Fruit fly (Drosophila melanogaster): ENCODE measurements around the gene CG12320.

The CG12320 gene

dm6 chr3R:18296737-18297136 lies 44.2 kb upstream of the CG12320 start:
- TF ChIP-seq CG4496 (GFP tag; IDR thresholded peaks at IDR 0.05) (no peak), rn (GFP tag; IDR thresholded peaks at IDR 0.05) (no peak), CG32121 (GFP tag; IDR thresholded peaks at IDR 0.05) (0 out of 2 replicates have a peak, but pooled peaks have one; percentile 14)

- no peak for TF ChIP-seq Ets98B (GFP tag; IDR thresholded peaks at IDR 0.05)
- no peak for TF ChIP-seq CG15710 (tag; optimal IDR thresholded peaks at IDR 0.05)
- no peak for TF ChIP-seq CG13204 (GFP tag; optimal IDR thresholded peaks at IDR 0.05)
- TF ChIP-seq Pif1B (GFP tag; optimal IDR thresholded peaks at IDR 0.05), result no peak
- no peak for TF ChIP-seq CG9948 (tag; optimal IDR thresholded peaks at IDR 0.05)
- no peak for TF ChIP-seq CG34367 (tag; optimal IDR thresholded peaks at IDR 0.05)
- no peak for TF ChIP-seq Pif1A (GFP tag; optimal IDR thresholded peaks at IDR 0.05)
- no peak for TF ChIP-seq gl (tag; optimal IDR thresholded peaks at IDR 0.05)
- no peak for TF ChIP-seq rn (GFP tag; IDR thresholded peaks at IDR 0.05)
- TF ChIP-seq D1 (tag; optimal IDR thresholded peaks at IDR 0.05), result no peak
Measured at dm6 chr3R:18296084-18296483, 43.5 kb upstream of the CG12320 start.

- peak; percentile 39 for TF ChIP-seq CG17806 (tag; optimal IDR thresholded peaks at IDR 0.05)
- TF ChIP-seq Snoo (tag; optimal IDR thresholded peaks at IDR 0.05), result no peak
- TF ChIP-seq CG4496 (GFP tag; IDR thresholded peaks at IDR 0.05), result no peak
- no peak for TF ChIP-seq D1 (tag; optimal IDR thresholded peaks at IDR 0.05)
- peak; percentile 1 for TF ChIP-seq Pif1B (GFP tag; optimal IDR thresholded peaks at IDR 0.05)
- TF ChIP-seq CG13204 (GFP tag; optimal IDR thresholded peaks at IDR 0.05), result no peak
- no peak for TF ChIP-seq rn (GFP tag; IDR thresholded peaks at IDR 0.05)
- no peak for TF ChIP-seq CG12605 (GFP tag; IDR thresholded peaks at IDR 0.05)
- TF ChIP-seq EcR (GFP tag; optimal IDR thresholded peaks at IDR 0.05), result peak; percentile 46
- TF ChIP-seq Pif1A (GFP tag; optimal IDR thresholded peaks at IDR 0.05), result peak; percentile 46
- no peak for TF ChIP-seq CG10348 (GFP tag; IDR thresholded peaks at IDR 0.05)
- peak; percentile 57 for TF ChIP-seq CG8159 (tag; optimal IDR thresholded peaks at IDR 0.05)
- TF ChIP-seq CG9948 (tag; optimal IDR thresholded peaks at IDR 0.05), result peak; percentile 41
- peak; percentile 52 for TF ChIP-seq CG15710 (tag; optimal IDR thresholded peaks at IDR 0.05)
- TF ChIP-seq fd96Ca (GFP tag; IDR thresholded peaks at IDR 0.05), result no peak
- TF ChIP-seq CG34367 (tag; optimal IDR thresholded peaks at IDR 0.05), result no peak
- no peak for TF ChIP-seq gl (tag; optimal IDR thresholded peaks at IDR 0.05)
- peak; percentile 55; the same call in 1 of the 2 replicates for TF ChIP-seq CG32121 (GFP tag; IDR thresholded peaks at IDR 0.05)
- no peak for TF ChIP-seq Ets98B (GFP tag; IDR thresholded peaks at IDR 0.05)
- TF ChIP-seq CG8301 (tag; optimal IDR thresholded peaks at IDR 0.05), result peak; percentile 48
- TF ChIP-seq CG14655 (GFP tag; optimal IDR thresholded peaks at IDR 0.05), result no peak
Measured at dm6 chr3R:18295262-18295944, 42.9 kb upstream of the CG12320 start.

- TF ChIP-seq Pif1B (GFP tag; optimal IDR thresholded peaks at IDR 0.05) (no peak), CG32121 (GFP tag; IDR thresholded peaks at IDR 0.05) (no peak), CG14655 (GFP tag; optimal IDR thresholded peaks at IDR 0.05) (no peak), D1 (tag; optimal IDR thresholded peaks at IDR 0.05) (no peak), CG12605 (GFP tag; IDR thresholded peaks at IDR 0.05) (no peak), CG34367 (tag; optimal IDR thresholded peaks at IDR 0.05) (no peak), CG13204 (GFP tag; optimal IDR thresholded peaks at IDR 0.05) (no peak), gl (tag; optimal IDR thresholded peaks at IDR 0.05) (no peak), CG8301 (tag; optimal IDR thresholded peaks at IDR 0.05) (no peak), EcR (GFP tag; optimal IDR thresholded peaks at IDR 0.05) (peak; percentile 9), CG4496 (GFP tag; IDR thresholded peaks at IDR 0.05) (peak; percentile 36; the same call in 1 of the 3 replicates)
Measured at dm6 chr3R:18294488-18294887, 42.0 kb upstream of the CG12320 start.

- TF ChIP-seq CG15710 (tag; optimal IDR thresholded peaks at IDR 0.05), result no peak
- no peak for TF ChIP-seq D1 (tag; optimal IDR thresholded peaks at IDR 0.05)
- no peak for TF ChIP-seq CG14655 (GFP tag; optimal IDR thresholded peaks at IDR 0.05)
- TF ChIP-seq Ets98B (GFP tag; IDR thresholded peaks at IDR 0.05), result no peak
- no peak for TF ChIP-seq CG34367 (tag; optimal IDR thresholded peaks at IDR 0.05)
- no peak for TF ChIP-seq CG17806 (tag; optimal IDR thresholded peaks at IDR 0.05)
- no peak for TF ChIP-seq CG4496 (GFP tag; IDR thresholded peaks at IDR 0.05)
- no peak for TF ChIP-seq rn (GFP tag; IDR thresholded peaks at IDR 0.05)
- no peak for TF ChIP-seq CG12605 (GFP tag; IDR thresholded peaks at IDR 0.05)
- no peak for TF ChIP-seq Pif1B (GFP tag; optimal IDR thresholded peaks at IDR 0.05)
- TF ChIP-seq EcR (GFP tag; optimal IDR thresholded peaks at IDR 0.05), result no peak
Measured at dm6 chr3R:18292371-18292770, 39.8 kb upstream of the CG12320 start.

- TF ChIP-seq CG8159 (tag; optimal IDR thresholded peaks at IDR 0.05) (no peak), CG34367 (tag; optimal IDR thresholded peaks at IDR 0.05) (no peak)
Measured at dm6 chr3R:18291831-18292230, 39.3 kb upstream of the CG12320 start.

- TF ChIP-seq Ets98B (GFP tag; IDR thresholded peaks at IDR 0.05) (no peak), gl (tag; optimal IDR thresholded peaks at IDR 0.05) (no peak), CG8301 (tag; optimal IDR thresholded peaks at IDR 0.05) (no peak), CG10348 (GFP tag; IDR thresholded peaks at IDR 0.05) (no peak), CG15710 (tag; optimal IDR thresholded peaks at IDR 0.05) (no peak), CG32121 (GFP tag; IDR thresholded peaks at IDR 0.05) (no peak)
Measured at dm6 chr3R:18288677-18289076, 36.1 kb upstream of the CG12320 start, which contains the start of gene CG7131. CG7131 (minus strand) TSS chr3R:18288777.

All from whole organism, pupa.